Fruit fly (Drosophila melanogaster): Measurements from ENCODE around the gene Lim3.

DNA sequence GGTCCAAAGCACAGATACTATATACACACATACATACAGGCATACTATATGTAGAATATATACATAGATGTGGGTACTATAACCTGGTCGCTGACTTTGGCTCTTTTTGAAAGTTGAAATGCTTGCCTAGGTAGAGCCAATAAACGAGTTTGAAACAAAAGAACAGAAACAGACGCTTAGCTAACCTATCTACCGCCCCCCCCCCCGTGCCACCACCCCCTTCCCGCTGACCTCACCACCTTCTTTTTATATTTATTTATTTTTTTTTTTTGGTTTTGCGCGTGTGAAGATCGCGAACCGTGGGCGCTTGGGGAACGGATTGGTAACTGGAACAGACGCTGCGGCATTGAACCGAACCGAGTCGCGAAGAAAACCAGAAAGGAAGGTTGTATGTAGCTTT, 35.9 kb upstream of the Lim3 start:
- no peak for TF ChIP-seq CG8301 (tag; optimal IDR thresholded peaks at IDR 0.05)
- peak; percentile 78 for TF ChIP-seq CG13204 (GFP tag; optimal IDR thresholded peaks at IDR 0.05)
- peak; percentile 0 for TF ChIP-seq CG17806 (tag; optimal IDR thresholded peaks at IDR 0.05)
- TF ChIP-seq CG34367 (tag; optimal IDR thresholded peaks at IDR 0.05): no peak
- TF ChIP-seq CG8159 (tag; optimal IDR thresholded peaks at IDR 0.05): peak; percentile 38
- TF ChIP-seq rn (GFP tag; IDR thresholded peaks at IDR 0.05): no peak
- TF ChIP-seq CG15710 (tag; optimal IDR thresholded peaks at IDR 0.05): peak; percentile 46
- TF ChIP-seq gl (tag; optimal IDR thresholded peaks at IDR 0.05): peak; percentile 59
- TF ChIP-seq fd96Ca (GFP tag; IDR thresholded peaks at IDR 0.05): peak; percentile 60; the same call in 2 of the 3 replicates
- TF ChIP-seq D1 (tag; optimal IDR thresholded peaks at IDR 0.05): no peak

Measured in whole organism, pupa.